Worm (Caenorhabditis elegans): Measurements from ENCODE around the gene baz-2.

baz-2 gene

DNA sequence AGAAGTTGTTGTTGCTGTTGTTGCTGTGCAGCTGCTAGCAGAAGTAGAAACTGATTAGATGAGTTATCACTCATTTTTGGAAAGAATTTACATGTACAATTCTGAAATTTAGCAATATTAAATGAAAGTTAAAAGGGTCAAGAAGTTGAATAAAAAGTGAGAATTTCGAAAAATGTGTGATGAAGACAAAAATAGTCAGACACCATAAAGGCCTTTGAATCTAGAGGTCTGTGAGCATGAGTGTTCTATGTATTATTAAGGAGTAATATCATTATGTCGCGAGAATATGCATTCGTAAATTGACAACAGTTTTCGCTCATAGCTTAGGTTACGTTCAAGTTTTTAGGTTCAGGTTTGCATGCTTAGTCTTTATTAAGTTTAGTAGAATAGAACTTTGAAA, at the start of gene baz-2:
Gene baz-2 (minus strand): TSS at position 101 of the 400 bp plus-strand sequence.
- TF ChIP-seq odd-2 (tag; optimal IDR thresholded peaks at IDR 0.05) (no peak), dve-1 (tag; optimal IDR thresholded peaks at IDR 0.05) (no peak), T23F11.4 (GFP tag; optimal IDR thresholded peaks at IDR 0.05) (no peak), dmd-4 (tag; optimal IDR thresholded peaks at IDR 0.05; ENCODE audit: borderline replicate concordance) (no peak), ref-2 (tag; optimal IDR thresholded peaks at IDR 0.05) (no peak), hlh-6 (tag; optimal IDR thresholded peaks at IDR 0.05) (no peak), ztf-16 (tag; optimal IDR thresholded peaks at IDR 0.05) (no peak), npax-4 (tag; optimal IDR thresholded peaks at IDR 0.05) (no peak), ceh-14 (tag; optimal IDR thresholded peaks at IDR 0.05) (no peak), ahr-1 (tag; optimal IDR thresholded peaks at IDR 0.05) (no peak), sox-2 (GFP tag; IDR thresholded peaks at IDR 0.05) (no peak), F13H6.1 (tag; optimal IDR thresholded peaks at IDR 0.05) (no peak), ceh-31 (tag; optimal IDR thresholded peaks at IDR 0.05) (no peak), ceh-22 (tag; optimal IDR thresholded peaks at IDR 0.05) (no peak), ceh-48 (tag; optimal IDR thresholded peaks at IDR 0.05) (no peak), K09A11.1 (tag; optimal IDR thresholded peaks at IDR 0.05; ENCODE audit: insufficient read depth) (no peak), ceh-18 (tag; optimal IDR thresholded peaks at IDR 0.05) (no peak), pag-3 (tag; optimal IDR thresholded peaks at IDR 0.05; ENCODE audit: borderline replicate concordance) (no peak), pros-1 (tag; optimal IDR thresholded peaks at IDR 0.05) (no peak), ceh-34 (tag; optimal IDR thresholded peaks at IDR 0.05) (no peak)

DNA sequence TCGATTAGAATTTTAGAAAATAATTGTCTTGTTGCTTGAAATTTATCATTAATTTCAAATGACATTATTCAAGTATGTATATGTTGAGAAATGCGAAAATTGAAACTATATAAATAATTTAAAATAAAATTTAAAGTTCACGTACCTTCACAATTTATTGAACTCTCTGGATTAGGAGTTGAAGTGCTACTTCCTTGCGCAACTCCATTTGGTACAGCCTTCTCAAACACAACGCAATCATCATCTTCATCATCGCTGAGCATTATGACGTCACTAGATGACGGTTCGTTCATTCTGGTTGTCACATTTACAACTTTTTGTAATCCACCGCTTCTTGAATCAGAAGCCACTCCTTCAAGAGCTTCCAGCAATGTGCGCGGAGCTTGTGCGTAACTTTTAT, 47.6 kb upstream of the baz-2 start:
- TF ChIP-seq nhr-11 (tag; optimal IDR thresholded peaks at IDR 0.05), result no peak
- TF ChIP-seq Y22D7AL.16 (tag; optimal IDR thresholded peaks at IDR 0.05), result no peak
- no peak for TF ChIP-seq K09A11.1 (tag; optimal IDR thresholded peaks at IDR 0.05; ENCODE audit: insufficient read depth)
- no peak for TF ChIP-seq mec-3 (tag; optimal IDR thresholded peaks at IDR 0.05; ENCODE audit: borderline replicate concordance)
- TF ChIP-seq hlh-6 (tag; optimal IDR thresholded peaks at IDR 0.05), result no peak
- TF ChIP-seq fkh-10 (GFP tag; optimal IDR thresholded peaks at IDR 0.05), result no peak
- TF ChIP-seq ceh-45 (GFP tag; IDR thresholded peaks at IDR 0.05), result no peak
- no peak for TF ChIP-seq hlh-13 (GFP tag; optimal IDR thresholded peaks at IDR 0.05)
- no peak for TF ChIP-seq ceh-30 (tag; optimal IDR thresholded peaks at IDR 0.05)
- no peak for TF ChIP-seq che-1 (tag; optimal IDR thresholded peaks at IDR 0.05)
- no peak for TF ChIP-seq fkh-6 (tag; optimal IDR thresholded peaks at IDR 0.05)

DNA sequence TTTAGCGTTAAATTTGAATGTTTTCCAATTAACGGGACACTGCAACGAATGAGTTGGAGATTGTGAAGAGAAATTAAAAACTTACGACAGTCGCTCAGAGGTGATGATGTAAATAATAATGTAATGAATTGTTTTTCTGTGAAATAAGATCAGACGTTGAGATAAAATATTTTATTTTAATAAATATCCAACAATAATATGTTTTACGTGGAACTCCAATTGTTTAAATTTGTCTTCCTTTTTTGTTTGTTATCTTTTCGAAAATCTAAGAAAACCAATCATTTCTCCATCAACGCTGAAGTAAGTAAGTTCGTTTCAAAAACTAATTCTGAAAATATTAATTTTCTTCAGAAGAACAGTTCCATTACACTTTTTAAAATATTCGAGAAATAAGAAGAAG, 38.4 kb upstream of the baz-2 start, which contains the start of gene C18H2.5:
Gene C18H2.5 (minus strand): TSS at position 101 of the 400 bp plus-strand sequence.
- TF ChIP-seq ceh-6 (GFP tag; optimal IDR thresholded peaks at IDR 0.05) (no peak), tbx-7 (tag; optimal IDR thresholded peaks at IDR 0.05) (no peak), ref-2 (tag; optimal IDR thresholded peaks at IDR 0.05) (no peak), nfya-1 (tag; optimal IDR thresholded peaks at IDR 0.05) (no peak)

DNA sequence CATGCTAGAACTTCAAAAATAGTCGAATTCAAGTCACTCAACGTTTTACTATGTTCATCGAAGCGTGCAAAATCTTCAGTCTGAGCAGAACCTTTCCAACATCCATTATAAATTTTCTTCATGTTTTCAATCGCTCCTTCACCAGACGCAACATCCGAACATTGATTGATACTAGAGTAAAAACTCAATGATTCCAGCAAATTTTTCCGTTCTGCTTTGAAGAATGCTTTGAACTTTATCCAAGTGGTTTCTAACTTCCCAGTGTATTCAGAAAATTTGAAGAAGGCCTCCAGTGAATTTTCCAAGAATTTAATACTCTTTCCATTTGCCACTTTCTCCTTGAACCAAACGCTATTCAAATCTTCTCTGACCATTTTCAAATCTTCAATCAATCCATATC, 36.5 kb upstream of the baz-2 start:
- TF ChIP-seq ets-4 (tag; optimal IDR thresholded peaks at IDR 0.05), result no peak
- no peak for TF ChIP-seq elt-2 (tag; optimal IDR thresholded peaks at IDR 0.05)
- TF ChIP-seq unc-3 (GFP tag; conservative IDR thresholded peaks at IDR 0.05), result no peak
- TF ChIP-seq unc-3 (tag; optimal IDR thresholded peaks at IDR 0.05), result no peak
- no peak for TF ChIP-seq ztf-16 (tag; optimal IDR thresholded peaks at IDR 0.05)
- TF ChIP-seq lin-11 (tag; optimal IDR thresholded peaks at IDR 0.05), result no peak
- TF ChIP-seq nhr-232 (tag; optimal IDR thresholded peaks at IDR 0.05), result no peak
- no peak for TF ChIP-seq mec-3 (tag; optimal IDR thresholded peaks at IDR 0.05; ENCODE audit: borderline replicate concordance)
- no peak for TF ChIP-seq ceh-22 (tag; optimal IDR thresholded peaks at IDR 0.05)
- TF ChIP-seq ceh-6 (GFP tag; optimal IDR thresholded peaks at IDR 0.05), result no peak
- TF ChIP-seq ama-1 (optimal IDR thresholded peaks at IDR 0.05), result no peak
- TF ChIP-seq fax-1 (tag; optimal IDR thresholded peaks at IDR 0.05), result no peak
- TF ChIP-seq pat-9 (tag; optimal IDR thresholded peaks at IDR 0.05), result no peak
- TF ChIP-seq eyg-1 (tag; optimal IDR thresholded peaks at IDR 0.05), result no peak
- TF ChIP-seq pha-4 (tag; optimal IDR thresholded peaks at IDR 0.05), result no peak
- no peak for TF ChIP-seq K09A11.1 (tag; optimal IDR thresholded peaks at IDR 0.05; ENCODE audit: insufficient read depth)
- no peak for TF ChIP-seq Y22D7AL.16 (tag; optimal IDR thresholded peaks at IDR 0.05)
